Worm (Caenorhabditis elegans) whole organism, L1 larva: ENCODE results near the gene Y62H9A.12.

ENCODE experiments used
- efl-3 ChIP-seq: fragments of 200-800 bp; sonication (Bioruptor generic); optimal IDR thresholded peaks from 2 replicates; lab custom pipeline; 2018; ENCODE audit warnings: mild to moderate bottlenecking, missing genetic modification characterization, missing compliant biosample characterization
- hlh-17 ChIP-seq: fragments of 200-800 bp; sonication (Bioruptor generic); optimal IDR thresholded peaks from 2 replicates; lab custom pipeline; 2018; ENCODE audit warnings: missing genetic modification characterization, mild to moderate bottlenecking, missing compliant biosample characterization, moderate library complexity, borderline replicate concordance
- lin-39 ChIP-seq: fragments of 150-350 bp; optimal IDR thresholded peaks from 2 replicates; lab custom pipeline; 2014; ENCODE audit warnings: missing biosample characterization, missing genetic modification reagents, missing genetic modification characterization
- lsy-2 ChIP-seq, 2 experiments: fragments of 150-350 bp; optimal IDR thresholded peaks; 2 replicates each; lab custom pipeline; 2014; ENCODE audit warnings: missing biosample characterization in 2 of 2, missing genetic modification characterization in 2 of 2

ce11 chrX:11913824-11914223 is at the start of gene Y62H9A.12:
- no peak for TF ChIP-seq hlh-17 (GFP tag; lab: Kevin White, UChicago)
- TF ChIP-seq lin-39 (tag; lab: Kevin White, UChicago): no peak
- TF ChIP-seq efl-3 (GFP tag; lab: Kevin White, UChicago): no peak
- TF ChIP-seq lsy-2 (tag; optimal IDR thresholded peaks at IDR 0.05; lab: Kevin White, UChicago): no peak
